Fruit fly (Drosophila melanogaster) whole organism, prepupa: Measurements from ENCODE around the gene PGRP-SA.

Source experiments
- Blimp-1 ChIP-seq: fragments of 200-800 bp; sonication (Bioruptor generic); optimal IDR thresholded peaks from 3 replicates; lab custom pipeline; 2017; ENCODE audit warnings: missing biosample characterization, missing genetic modification characterization, mild to moderate bottlenecking, moderate library complexity, missing genetic modification reagents
- CG11294 ChIP-seq: fragments of 200-800 bp; sonication (Bioruptor generic); IDR thresholded peaks from 2 replicates; pipeline ENCODE4 v1.3.6; 2022; ENCODE audit warnings: missing biosample characterization, missing genetic modification characterization
- CG16779 ChIP-seq: fragments of 200-800 bp; sonication (Bioruptor generic); optimal IDR thresholded peaks from 3 replicates; lab custom pipeline; 2017; ENCODE audit warnings: missing biosample characterization, mild to moderate bottlenecking, missing genetic modification characterization
- CG6808 ChIP-seq: fragments of 200-800 bp; sonication (Bioruptor generic); optimal IDR thresholded peaks from 3 replicates; lab custom pipeline; 2017; ENCODE audit warnings: missing biosample characterization, missing genetic modification characterization, mild to moderate bottlenecking, moderate library complexity, missing genetic modification reagents
- CG9139 ChIP-seq: fragments of 200-800 bp; sonication (Bioruptor generic); optimal IDR thresholded peaks from 3 replicates; lab custom pipeline; 2017; ENCODE audit warnings: missing biosample characterization, mild to moderate bottlenecking, missing genetic modification characterization
- Gug ChIP-seq: fragments of 200-800 bp; sonication (Bioruptor generic); IDR thresholded peaks from 2 replicates; pipeline ENCODE4 v1.3.6; 2022; ENCODE audit warnings: missing biosample characterization, missing genetic modification characterization
- Hr39 ChIP-seq: fragments of 200-800 bp; sonication (Bioruptor generic); optimal IDR thresholded peaks from 2 replicates; lab custom pipeline; 2016; ENCODE audit warnings: missing biosample characterization, missing genetic modification characterization
- Lpt ChIP-seq: fragments of 200-800 bp; sonication (Bioruptor generic); optimal IDR thresholded peaks from 3 replicates; lab custom pipeline; 2016; ENCODE audit warnings: missing biosample characterization, missing genetic modification characterization
- OdsH ChIP-seq: fragments of 200-800 bp; sonication (Bioruptor generic); optimal IDR thresholded peaks from 3 replicates; lab custom pipeline; 2016; ENCODE audit warnings: missing biosample characterization, missing genetic modification characterization
- fd85E ChIP-seq: fragments of 200-800 bp; sonication (Bioruptor generic); optimal IDR thresholded peaks from 3 replicates; lab custom pipeline; 2016; ENCODE audit warnings: missing biosample characterization, missing genetic modification characterization
- fkh ChIP-seq: fragments of 200-800 bp; sonication (Bioruptor generic); optimal IDR thresholded peaks from 3 replicates; lab custom pipeline; 2017; ENCODE audit warnings: missing biosample characterization, mild to moderate bottlenecking, missing genetic modification characterization, moderate library complexity

- no peak for TF ChIP-seq CG6808 (GFP tag; lab: Kevin White, UChicago)
- no peak for TF ChIP-seq OdsH (GFP tag; lab: Kevin White, UChicago)
- no peak for TF ChIP-seq Lpt (GFP tag; lab: Kevin White, UChicago)
- TF ChIP-seq CG11294 (GFP tag; lab: Robert Waterston, UW), result no peak
- TF ChIP-seq fkh (GFP tag; lab: Kevin White, UChicago), result no peak
- TF ChIP-seq Gug, result no peak
- TF ChIP-seq CG16779 (tag; lab: Kevin White, UChicago), result no peak
- no peak for TF ChIP-seq fd85E (GFP tag; lab: Kevin White, UChicago)
- TF ChIP-seq Hr39, result no peak
- no peak for TF ChIP-seq Blimp-1
- TF ChIP-seq CG9139 (GFP tag; lab: Kevin White, UChicago), result no peak
Measured at dm6 chrX:11611645-11612079, 50.2 kb downstream of the PGRP-SA start, which contains the start of the genes CG2247 and CG1703.
